Worm (Caenorhabditis elegans) whole organism, mixed stage, embryonic: Measurements from ENCODE around the gene lem-2.
"Not testable (repeated sequence)": the region's sequence is repeated elsewhere in the genome, so short reads cannot be mapped to it uniquely, and the experiment has no call there.

ENCODE experiments used
- M03D4.4 ChIP-seq: sonication (generic microtip); optimal IDR thresholded peaks from 2 replicates; lab custom pipeline; 2017; ENCODE audit warnings: mild to moderate bottlenecking, missing genetic modification characterization, missing compliant biosample characterization
- blmp-1 ChIP-seq: fragments of 150-350 bp; optimal IDR thresholded peaks from 2 replicates; lab custom pipeline; 2014; ENCODE audit warnings: missing biosample characterization, missing genetic modification characterization
- ceh-83 ChIP-seq: fragments of 200-800 bp; sonication (Bioruptor generic); optimal IDR thresholded peaks from 2 replicates; lab custom pipeline; 2018; ENCODE audit warnings: mild to moderate bottlenecking, missing genetic modification characterization, missing compliant biosample characterization
- ces-1 ChIP-seq: fragments of 150-350 bp; optimal IDR thresholded peaks from 2 replicates; lab custom pipeline; 2014; ENCODE audit warnings: missing biosample characterization, missing genetic modification reagents, missing genetic modification characterization
- cnd-1 ChIP-seq: fragments of 200-800 bp; sonication (Bioruptor generic); optimal IDR thresholded peaks from 2 replicates; lab custom pipeline; 2018; ENCODE audit warnings: mild to moderate bottlenecking, missing genetic modification characterization, missing compliant biosample characterization
- drap-1 ChIP-seq: fragments of 200-800 bp; sonication (Bioruptor generic); optimal IDR thresholded peaks from 3 replicates; lab custom pipeline; 2018; ENCODE audit warnings: mild to moderate bottlenecking, missing genetic modification characterization, missing compliant biosample characterization
- elt-1 ChIP-seq: sonication (generic microtip); optimal IDR thresholded peaks from 2 replicates; lab custom pipeline; 2017; ENCODE audit warnings: missing genetic modification characterization, mild to moderate bottlenecking, missing compliant biosample characterization, antibody characterized with exemption, moderate library complexity, borderline replicate concordance; ENCODE audit not compliant: insufficient read depth
- elt-3 ChIP-seq: fragments of 150-350 bp; optimal IDR thresholded peaks from 2 replicates; lab custom pipeline; 2014; ENCODE audit warnings: missing biosample characterization, missing genetic modification characterization
- flh-1 ChIP-seq: fragments of 200-800 bp; sonication (Bioruptor generic); optimal IDR thresholded peaks from 2 replicates; lab custom pipeline; 2018; ENCODE audit warnings: mild to moderate bottlenecking, missing genetic modification characterization, moderate library complexity, missing compliant biosample characterization
- hlh-1 ChIP-seq: fragments of 150-350 bp; optimal IDR thresholded peaks from 2 replicates; lab custom pipeline; 2014; ENCODE audit warnings: missing biosample characterization, missing genetic modification reagents, missing genetic modification characterization
- lin-13 ChIP-seq: fragments of 150-350 bp; optimal IDR thresholded peaks from 2 replicates; lab custom pipeline; 2014; ENCODE audit warnings: missing biosample characterization, missing genetic modification characterization
- lin-32 ChIP-seq: fragments of 200-800 bp; sonication (Bioruptor generic); optimal IDR thresholded peaks from 2 replicates; lab custom pipeline; 2018; ENCODE audit warnings: mild to moderate bottlenecking, missing genetic modification characterization, missing compliant biosample characterization
- lsy-2 ChIP-seq: fragments of 150-350 bp; optimal IDR thresholded peaks from 2 replicates; lab custom pipeline; 2014; ENCODE audit warnings: missing biosample characterization, missing genetic modification characterization
- mab-5 ChIP-seq: fragments of 150-350 bp; optimal IDR thresholded peaks from 2 replicates; lab custom pipeline; 2014; ENCODE audit warnings: missing biosample characterization, missing genetic modification characterization
- mep-1 ChIP-seq: fragments of 150-350 bp; optimal IDR thresholded peaks from 2 replicates; lab custom pipeline; 2017; ENCODE audit warnings: missing biosample characterization, missing genetic modification reagents, missing genetic modification characterization, inconsistent platforms
- mls-2 ChIP-seq: sonication (generic microtip); optimal IDR thresholded peaks from 2 replicates; lab custom pipeline; 2016; ENCODE audit warnings: mild to moderate bottlenecking, missing genetic modification characterization, moderate library complexity, missing compliant biosample characterization
- nhr-12 ChIP-seq: fragments of 150-350 bp; optimal IDR thresholded peaks from 2 replicates; lab custom pipeline; 2014; ENCODE audit warnings: missing biosample characterization, missing genetic modification characterization
- nhr-2 ChIP-seq: fragments of 150-350 bp; optimal IDR thresholded peaks from 2 replicates; lab custom pipeline; 2014; ENCODE audit warnings: missing biosample characterization, missing genetic modification characterization
- nhr-237 ChIP-seq: fragments of 150-350 bp; optimal IDR thresholded peaks from 2 replicates; lab custom pipeline; 2014; ENCODE audit warnings: missing biosample characterization, missing genetic modification characterization
- nhr-28 ChIP-seq: fragments of 150-350 bp; optimal IDR thresholded peaks from 2 replicates; lab custom pipeline; 2014; ENCODE audit warnings: missing biosample characterization, missing genetic modification characterization
- nhr-76 ChIP-seq: sonication (generic microtip); optimal IDR thresholded peaks from 2 replicates; lab custom pipeline; 2017; ENCODE audit warnings: missing biosample characterization, missing genetic modification characterization
- pha-4 ChIP-seq: fragments of 150-350 bp; optimal IDR thresholded peaks from 2 replicates; lab custom pipeline; 2018; ENCODE audit warnings: missing biosample characterization, missing genetic modification reagents, missing genetic modification characterization
- sem-2 ChIP-seq: fragments of 200-800 bp; sonication (Bioruptor generic); optimal IDR thresholded peaks from 2 replicates; lab custom pipeline; 2018; ENCODE audit warnings: mild to moderate bottlenecking, missing genetic modification characterization, missing compliant biosample characterization
- sptf-1 ChIP-seq: sonication (generic microtip); optimal IDR thresholded peaks from 2 replicates; lab custom pipeline; 2017; ENCODE audit warnings: mild to moderate bottlenecking, missing genetic modification characterization, moderate library complexity, missing compliant biosample characterization
- unc-120 ChIP-seq: sonication (generic microtip); optimal IDR thresholded peaks from 2 replicates; lab custom pipeline; 2017; ENCODE audit warnings: missing genetic modification characterization, missing compliant biosample characterization; ENCODE audit not compliant: poor library complexity, severe bottlenecking
- unc-39 ChIP-seq: fragments of 150-350 bp; optimal IDR thresholded peaks from 2 replicates; lab custom pipeline; 2014; ENCODE audit warnings: missing biosample characterization, missing genetic modification characterization
- zip-8 ChIP-seq: fragments of 150-350 bp; optimal IDR thresholded peaks from 2 replicates; lab custom pipeline; 2014; ENCODE audit warnings: missing biosample characterization, missing genetic modification characterization

lem-2 gene

DNA sequence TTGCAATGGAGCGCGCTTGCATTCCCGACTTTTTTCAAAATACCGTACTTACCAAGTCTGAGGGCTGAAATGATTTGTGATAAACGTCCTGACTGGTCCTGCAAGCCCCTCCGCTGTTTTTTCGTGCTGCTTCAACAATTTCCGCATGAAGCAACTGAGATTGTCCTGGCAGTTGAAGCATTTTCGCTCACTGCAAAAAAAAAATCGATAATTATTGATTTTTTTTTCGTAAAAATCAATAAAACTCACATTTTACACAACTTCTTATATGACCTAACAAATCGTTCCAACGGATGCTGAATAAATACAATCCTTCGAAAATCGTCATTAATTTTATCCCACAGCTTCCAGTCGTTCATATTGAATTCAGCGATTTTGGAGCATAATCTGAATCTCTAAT lies 44.4 kb upstream of the lem-2 start:
- no peak for TF ChIP-seq mab-5 (tag; lab: Kevin White, UChicago)
- no peak for TF ChIP-seq ces-1 (GFP tag; lab: Kevin White, UChicago)
- no peak for TF ChIP-seq lin-13 (tag; lab: Kevin White, UChicago)
- no peak for TF ChIP-seq nhr-76 (tag; lab: Kevin White, UChicago)
- no peak for TF ChIP-seq lsy-2
- no peak for TF ChIP-seq sem-2
- no peak for TF ChIP-seq lin-32 (GFP tag; lab: Kevin White, UChicago)
- no peak for TF ChIP-seq cnd-1
- TF ChIP-seq ceh-83, result no peak
- no peak for TF ChIP-seq zip-8
- no peak for TF ChIP-seq nhr-12 (tag; lab: Kevin White, UChicago)
- no peak for TF ChIP-seq mep-1
- TF ChIP-seq sptf-1 (tag; lab: Kevin White, UChicago), result no peak
- no peak for TF ChIP-seq nhr-237 (tag; lab: Kevin White, UChicago)

DNA sequence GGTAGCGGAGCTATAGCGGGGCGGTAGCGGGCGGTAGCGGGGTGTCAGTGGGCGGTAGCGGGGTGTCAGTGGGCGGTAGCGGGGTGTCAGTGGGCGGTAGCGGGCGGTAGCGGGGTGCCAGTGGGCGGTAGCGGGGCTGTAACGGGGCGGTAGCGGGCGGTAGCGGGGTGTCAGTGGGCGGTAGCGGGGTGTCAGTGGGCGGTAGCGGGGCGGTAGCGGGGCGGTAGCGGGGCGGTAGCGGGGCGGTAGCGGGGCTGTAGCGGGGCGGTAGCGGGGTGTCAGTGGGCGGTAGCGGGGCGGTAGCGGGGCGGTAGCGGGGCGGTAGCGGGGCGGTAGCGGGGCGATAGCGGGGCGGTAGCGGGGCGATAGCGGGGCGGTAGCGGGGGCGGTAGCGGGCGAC lies 43.6 kb upstream of the lem-2 start:
- peak; percentile 10 for TF ChIP-seq drap-1 (GFP tag; lab: Kevin White, UChicago)
- peak; percentile 60 for TF ChIP-seq sptf-1 (tag; lab: Kevin White, UChicago)
- peak; percentile 42 for TF ChIP-seq mls-2
- peak; percentile 16 for TF ChIP-seq M03D4.4 (tag; lab: Kevin White, UChicago)

DNA sequence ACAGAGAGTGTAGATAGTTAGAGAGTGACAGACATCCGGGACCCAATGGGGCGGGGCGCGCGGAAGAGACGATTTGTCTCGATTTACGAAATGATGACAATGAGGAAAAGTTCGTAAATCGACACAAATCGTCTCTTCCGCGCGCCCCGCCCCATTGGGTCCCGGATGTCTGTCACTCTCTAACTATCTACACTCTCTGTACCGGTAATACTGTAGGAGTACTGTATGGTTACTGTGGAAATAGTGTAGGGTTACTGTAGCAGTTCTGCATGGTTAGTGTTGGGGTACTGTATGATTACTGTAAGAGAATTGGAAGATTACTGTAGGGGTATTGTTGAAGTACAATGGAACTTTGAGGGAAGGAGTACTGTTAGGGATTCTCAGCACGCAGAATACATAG lies 42.0 kb upstream of the lem-2 start, which contains the start of gene F01D5.10:
TSS of gene F01D5.10 (minus strand) at position 101 of the 400 bp plus-strand sequence.
- not testable (repeated sequence) for TF ChIP-seq lsy-2; blmp-1 (tag; lab: Kevin White, UChicago); mls-2

DNA sequence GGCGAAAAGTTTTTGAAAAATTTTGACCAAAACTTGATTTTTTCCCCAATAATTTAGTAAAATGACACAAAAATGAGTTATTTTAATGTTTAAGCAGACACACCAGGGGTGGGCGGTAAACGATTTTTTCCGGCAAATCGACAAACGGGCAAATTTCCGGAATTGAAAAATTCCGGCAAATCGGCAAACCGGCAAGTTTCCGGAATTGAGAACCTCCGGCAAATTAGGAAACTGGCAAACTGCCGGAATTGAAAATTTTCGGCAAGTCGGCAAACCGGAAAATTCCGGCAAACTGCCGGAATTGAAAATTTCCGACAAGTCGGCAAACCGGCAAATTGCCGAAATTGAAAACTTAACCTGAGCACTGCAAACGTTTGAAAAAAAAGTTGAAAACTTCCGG lies 30.5 kb upstream of the lem-2 start:
- no peak for TF ChIP-seq unc-39
- peak; percentile 8 for TF ChIP-seq mls-2
- TF ChIP-seq unc-120 (tag; lab: Kevin White, UChicago), result no peak
- no peak for TF ChIP-seq zip-8

DNA sequence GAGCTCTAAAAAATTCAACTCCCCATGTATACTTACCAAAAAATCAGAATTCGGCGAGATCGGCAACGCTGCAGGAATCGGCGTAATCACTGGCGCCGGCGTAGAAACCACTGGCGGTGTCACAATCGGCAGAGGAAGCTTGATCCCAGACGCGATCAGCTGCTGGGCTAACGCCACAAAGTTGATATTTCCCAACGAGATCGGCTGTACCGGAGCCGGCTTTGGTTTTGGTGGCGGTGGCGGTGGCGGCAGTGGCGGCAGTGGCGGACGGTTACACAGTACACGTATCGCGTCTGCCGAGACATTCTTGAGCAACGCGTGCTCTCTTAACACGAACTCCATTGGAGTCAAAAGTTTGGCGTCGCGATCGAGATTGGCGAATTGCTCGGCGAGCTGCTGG lies 28.7 kb upstream of the lem-2 start:
- TF ChIP-seq blmp-1 (tag; lab: Kevin White, UChicago) (no peak), ceh-83 (no peak), cnd-1 (no peak), drap-1 (GFP tag; lab: Kevin White, UChicago) (no peak), flh-1 (GFP tag; lab: Kevin White, UChicago) (no peak), nhr-2 (no peak), nhr-12 (tag; lab: Kevin White, UChicago) (no peak), lin-13 (tag; lab: Kevin White, UChicago) (no peak), mep-1 (no peak), hlh-1 (tag; lab: Kevin White, UChicago) (no peak), mls-2 (no peak), mab-5 (tag; lab: Kevin White, UChicago) (no peak), pha-4 (no peak), elt-1 (tag; lab: Kevin White, UChicago) (no peak), M03D4.4 (tag; lab: Kevin White, UChicago) (no peak)

DNA sequence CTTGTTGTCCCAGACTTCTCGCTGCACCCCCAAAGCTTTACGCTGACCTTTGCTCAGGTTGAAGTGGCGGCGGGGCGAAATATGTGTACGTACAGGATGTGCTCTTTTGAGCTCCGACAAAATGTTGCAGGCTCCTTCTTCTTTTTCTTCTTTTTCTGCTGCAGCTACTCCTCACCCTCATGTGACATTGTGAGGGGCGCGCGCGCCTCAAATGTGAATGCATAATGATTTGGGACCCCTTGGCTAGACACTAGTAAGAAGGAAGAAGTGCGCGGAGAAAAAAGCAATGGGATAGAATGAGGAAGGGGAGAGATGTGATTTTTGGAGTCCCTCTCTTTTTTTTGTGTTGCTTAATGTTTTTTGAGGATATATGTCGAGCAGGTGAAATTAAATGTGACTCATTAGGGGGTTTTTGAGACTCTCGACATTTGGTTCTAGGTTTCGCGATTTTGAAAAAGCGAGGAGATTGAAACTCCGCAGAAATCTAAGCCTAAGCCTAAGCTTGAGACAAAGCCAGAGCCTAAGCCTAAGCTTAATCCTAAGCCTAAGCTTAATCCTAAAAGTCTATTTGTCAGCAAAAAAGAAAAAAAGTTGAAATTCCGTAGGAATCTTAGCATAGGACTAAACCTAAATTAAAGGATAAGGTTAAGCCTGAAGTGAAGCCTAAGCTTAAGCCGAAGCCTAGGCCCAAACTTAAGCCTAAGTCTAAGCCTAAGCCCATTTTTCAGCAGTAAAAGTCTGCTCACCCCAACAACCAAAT lies 26.3 kb upstream of the lem-2 start:
- TF ChIP-seq elt-1 (tag; lab: Kevin White, UChicago), result no peak
- TF ChIP-seq ceh-83, result no peak
- no peak for TF ChIP-seq elt-3 (tag; lab: Kevin White, UChicago)
- no peak for TF ChIP-seq nhr-28
